Fruit fly (Drosophila melanogaster) whole organism, prepupa: ENCODE results near the gene Cyp313b1.

Source experiments
- CG10669 ChIP-seq: fragments of 200-800 bp; sonication (Bioruptor generic); optimal IDR thresholded peaks from 3 replicates; lab custom pipeline; 2018; ENCODE audit warnings: missing biosample characterization, mild to moderate bottlenecking, missing genetic modification characterization, moderate library complexity
- CG11902 ChIP-seq: fragments of 200-800 bp; sonication (Bioruptor generic); optimal IDR thresholded peaks from 3 replicates; lab custom pipeline; 2016; ENCODE audit warnings: missing biosample characterization, missing genetic modification characterization
- CG15336 ChIP-seq: fragments of 200-800 bp; sonication (Bioruptor generic); IDR thresholded peaks from 2 replicates; pipeline ENCODE4 v1.3.6; 2022; ENCODE audit warnings: missing biosample characterization, missing genetic modification characterization
- CG1621 ChIP-seq: fragments of 200-800 bp; sonication (Bioruptor generic); optimal IDR thresholded peaks from 3 replicates; lab custom pipeline; 2018; ENCODE audit warnings: missing biosample characterization, mild to moderate bottlenecking, missing genetic modification characterization
- CG3032 ChIP-seq: fragments of 200-800 bp; optimal IDR thresholded peaks from 2 replicates; lab custom pipeline; 2019; ENCODE audit warnings: missing biosample characterization, mild to moderate bottlenecking, missing genetic modification characterization, moderate library complexity
- CG32006 ChIP-seq: fragments of 200-800 bp; sonication (Bioruptor generic); optimal IDR thresholded peaks from 3 replicates; lab custom pipeline; 2017; ENCODE audit warnings: missing biosample characterization, mild to moderate bottlenecking, missing genetic modification characterization
- CG34406 ChIP-seq: fragments of 200-800 bp; sonication (Bioruptor generic); optimal IDR thresholded peaks from 3 replicates; lab custom pipeline; 2016; ENCODE audit warnings: missing biosample characterization, missing genetic modification characterization
- CG4318 ChIP-seq: fragments of 200-800 bp; sonication (Bioruptor generic); optimal IDR thresholded peaks from 3 replicates; lab custom pipeline; 2017; ENCODE audit warnings: missing biosample characterization, mild to moderate bottlenecking, missing genetic modification characterization
- CG6276 ChIP-seq: fragments of 200-800 bp; sonication (Bioruptor generic); optimal IDR thresholded peaks from 2 replicates; lab custom pipeline; 2017; ENCODE audit warnings: missing biosample characterization, mild to moderate bottlenecking, missing genetic modification characterization
- CG6808 ChIP-seq: fragments of 200-800 bp; sonication (Bioruptor generic); optimal IDR thresholded peaks from 3 replicates; lab custom pipeline; 2017; ENCODE audit warnings: missing biosample characterization, missing genetic modification characterization, mild to moderate bottlenecking, moderate library complexity, missing genetic modification reagents
- CG6854 ChIP-seq: fragments of 200-800 bp; sonication (Bioruptor generic); optimal IDR thresholded peaks from 2 replicates; lab custom pipeline; 2017; ENCODE audit warnings: missing biosample characterization, mild to moderate bottlenecking, missing genetic modification characterization
- CG8119 ChIP-seq: fragments of 200-800 bp; sonication (Bioruptor generic); IDR thresholded peaks from 3 replicates; pipeline ENCODE4 v1.3.6; 2022; ENCODE audit warnings: missing biosample characterization, missing genetic modification characterization
- CG8319 ChIP-seq: fragments of 200-800 bp; sonication (Bioruptor generic); optimal IDR thresholded peaks from 3 replicates; lab custom pipeline; 2016; ENCODE audit warnings: missing biosample characterization, missing genetic modification characterization
- CG8632 ChIP-seq: fragments of 200-800 bp; sonication (Bioruptor generic); optimal IDR thresholded peaks from 3 replicates; lab custom pipeline; 2016; ENCODE audit warnings: missing biosample characterization, missing genetic modification characterization
- CG9139 ChIP-seq: fragments of 200-800 bp; sonication (Bioruptor generic); optimal IDR thresholded peaks from 3 replicates; lab custom pipeline; 2017; ENCODE audit warnings: missing biosample characterization, mild to moderate bottlenecking, missing genetic modification characterization
- Eip75B ChIP-seq: fragments of 200-800 bp; sonication (Bioruptor generic); optimal IDR thresholded peaks from 3 replicates; lab custom pipeline; 2016; ENCODE audit warnings: missing biosample characterization, missing genetic modification characterization
- Eip78C ChIP-seq: fragments of 200-800 bp; sonication (Bioruptor generic); peaks from one replicate; lab custom pipeline; 2016; ENCODE audit warnings: missing biosample characterization, missing genetic modification characterization
- Eip93F ChIP-seq: fragments of 200-800 bp; sonication (Bioruptor generic); optimal IDR thresholded peaks from 2 replicates; lab custom pipeline; 2016; ENCODE audit warnings: missing biosample characterization, mild to moderate bottlenecking, missing genetic modification characterization
- Ets21C ChIP-seq: fragments of 200-800 bp; sonication (Bioruptor generic); optimal IDR thresholded peaks from 3 replicates; lab custom pipeline; 2016; ENCODE audit warnings: missing biosample characterization, missing genetic modification characterization
- Gug ChIP-seq: fragments of 200-800 bp; sonication (Bioruptor generic); IDR thresholded peaks from 2 replicates; pipeline ENCODE4 v1.3.6; 2022; ENCODE audit warnings: missing biosample characterization, missing genetic modification characterization
- Hr38 ChIP-seq: sonication (Bioruptor generic); optimal IDR thresholded peaks from 2 replicates; lab custom pipeline; 2016; ENCODE audit warnings: missing biosample characterization, missing genetic modification characterization
- Lpt ChIP-seq: fragments of 200-800 bp; sonication (Bioruptor generic); optimal IDR thresholded peaks from 3 replicates; lab custom pipeline; 2016; ENCODE audit warnings: missing biosample characterization, missing genetic modification characterization
- Met ChIP-seq: fragments of 200-800 bp; sonication (Bioruptor generic); optimal IDR thresholded peaks from 3 replicates; lab custom pipeline; 2016; ENCODE audit warnings: missing biosample characterization, missing genetic modification characterization
- Sox102F ChIP-seq: fragments of 200-800 bp; sonication (Bioruptor generic); optimal IDR thresholded peaks from 2 replicates; lab custom pipeline; 2016; ENCODE audit warnings: missing biosample characterization, mild to moderate bottlenecking, missing genetic modification characterization
- achi ChIP-seq: fragments of 200-800 bp; sonication (Bioruptor generic); optimal IDR thresholded peaks from 3 replicates; lab custom pipeline; 2016; ENCODE audit warnings: missing biosample characterization, missing genetic modification characterization
- acj6 ChIP-seq: fragments of 200-800 bp; sonication (Bioruptor generic); optimal IDR thresholded peaks from 3 replicates; lab custom pipeline; 2016; ENCODE audit warnings: missing biosample characterization, missing genetic modification characterization
- cyc ChIP-seq: fragments of 200-800 bp; sonication (Bioruptor generic); optimal IDR thresholded peaks from 3 replicates; lab custom pipeline; 2016; ENCODE audit warnings: missing biosample characterization, missing genetic modification characterization
- dac ChIP-seq: fragments of 200-800 bp; sonication (Bioruptor generic); optimal IDR thresholded peaks from 2 replicates; lab custom pipeline; 2017; ENCODE audit warnings: missing biosample characterization, mild to moderate bottlenecking, missing genetic modification characterization
- eg ChIP-seq: fragments of 200-800 bp; sonication (Bioruptor generic); IDR thresholded peaks from 3 replicates; pipeline ENCODE4 v1.3.6; 2022; ENCODE audit warnings: missing biosample characterization, missing genetic modification characterization
- fkh ChIP-seq: fragments of 200-800 bp; sonication (Bioruptor generic); optimal IDR thresholded peaks from 3 replicates; lab custom pipeline; 2017; ENCODE audit warnings: missing biosample characterization, mild to moderate bottlenecking, missing genetic modification characterization, moderate library complexity
- lz ChIP-seq: fragments of 200-800 bp; sonication (Bioruptor generic); optimal IDR thresholded peaks from 3 replicates; lab custom pipeline; 2016; ENCODE audit warnings: missing biosample characterization, missing genetic modification characterization
- pdm3 ChIP-seq: fragments of 200-800 bp; sonication (Bioruptor generic); optimal IDR thresholded peaks from 3 replicates; lab custom pipeline; 2016; ENCODE audit warnings: missing biosample characterization, missing genetic modification characterization
- spab ChIP-seq: fragments of 200-800 bp; sonication (Bioruptor generic); optimal IDR thresholded peaks from 2 replicates; lab custom pipeline; 2017; ENCODE audit warnings: missing biosample characterization, mild to moderate bottlenecking, missing genetic modification characterization, missing genetic modification reagents
- ss ChIP-seq, 2 experiments: fragments of 200-800 bp; sonication (Bioruptor generic); optimal IDR thresholded peaks; 2 replicates in 1 of 2; 3 replicates in 1 of 2; lab custom pipeline; 2017 to 2018; ENCODE audit warnings: mild to moderate bottlenecking in 2 of 2, missing biosample characterization in 2 of 2, missing genetic modification characterization in 2 of 2, moderate library complexity in 1 of 2
- svp ChIP-seq: fragments of 200-800 bp; sonication (Bioruptor generic); peaks from one replicate; lab custom pipeline; 2016; ENCODE audit warnings: missing biosample characterization, missing genetic modification characterization
- topi ChIP-seq: fragments of 200-800 bp; sonication (Bioruptor generic); optimal IDR thresholded peaks from 3 replicates; lab custom pipeline; 2016; ENCODE audit warnings: missing biosample characterization, missing genetic modification characterization
- vri ChIP-seq: fragments of 200-800 bp; sonication (Bioruptor generic); optimal IDR thresholded peaks from 3 replicates; lab custom pipeline; 2016; ENCODE audit warnings: missing biosample characterization, mild to moderate bottlenecking, missing genetic modification characterization

Cyp313b1 gene

DNA sequence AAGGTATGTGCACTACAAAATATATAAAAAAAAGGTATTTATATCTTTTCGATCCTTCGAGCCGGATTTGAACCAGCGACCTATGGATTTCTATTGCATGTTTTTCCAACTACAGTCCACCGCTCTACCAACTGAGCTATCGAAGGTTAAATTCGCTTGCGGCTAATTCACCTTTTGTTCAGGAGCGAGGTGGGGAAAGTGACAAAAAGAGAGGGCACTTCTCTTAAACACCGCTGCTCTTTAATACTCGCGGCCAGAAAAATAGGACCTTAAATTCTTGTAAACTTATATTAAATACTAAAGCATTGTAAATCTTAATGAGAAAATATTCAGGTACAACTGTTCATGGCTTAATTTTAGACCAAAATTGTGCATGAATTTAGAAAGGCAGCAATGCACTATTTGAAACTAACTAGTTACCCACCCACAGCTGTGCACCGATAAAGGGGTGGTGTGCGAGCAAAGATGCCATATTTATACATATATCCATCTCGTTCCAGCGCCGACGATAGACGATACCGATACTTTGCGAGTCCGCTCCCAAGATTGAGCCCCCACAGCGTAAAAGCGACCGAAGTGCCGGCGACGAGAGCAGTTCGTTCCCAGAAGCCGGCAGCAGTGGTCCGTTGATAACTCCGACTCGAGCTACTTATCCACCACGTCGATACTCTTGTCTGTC, 23.7 kb upstream of the Cyp313b1 start (continued):
- peak; percentile 96 for TF ChIP-seq Gug
- peak; percentile 94 for TF ChIP-seq CG8319
- peak; percentile 98 for TF ChIP-seq pdm3 (GFP tag; lab: Kevin White, UChicago)
- peak; percentile 94 for TF ChIP-seq dac (GFP tag; lab: Kevin White, UChicago)
- peak; percentile 99 for TF ChIP-seq CG15336 (GFP tag; lab: Robert Waterston, UW)
- TF ChIP-seq CG3032 = peak; percentile 97
- TF ChIP-seq achi = peak; percentile 97
- peak; percentile 98 for TF ChIP-seq CG10669 (GFP tag; lab: Kevin White, UChicago)
- peak; percentile 98 for TF ChIP-seq acj6
- peak; percentile 97 for TF ChIP-seq CG9139 (GFP tag; lab: Kevin White, UChicago)
- TF ChIP-seq CG6808 (GFP tag; lab: Kevin White, UChicago) = peak; percentile 96
- TF ChIP-seq Sox102F (GFP tag; lab: Kevin White, UChicago) = peak; percentile 98
- TF ChIP-seq Eip78C (GFP tag; lab: Kevin White, UChicago) = peak; percentile 100
- TF ChIP-seq Met (GFP tag; lab: Kevin White, UChicago) = peak; percentile 98
- peak; percentile 98 for TF ChIP-seq CG8119 (GFP tag; lab: Robert Waterston, UW)

DNA sequence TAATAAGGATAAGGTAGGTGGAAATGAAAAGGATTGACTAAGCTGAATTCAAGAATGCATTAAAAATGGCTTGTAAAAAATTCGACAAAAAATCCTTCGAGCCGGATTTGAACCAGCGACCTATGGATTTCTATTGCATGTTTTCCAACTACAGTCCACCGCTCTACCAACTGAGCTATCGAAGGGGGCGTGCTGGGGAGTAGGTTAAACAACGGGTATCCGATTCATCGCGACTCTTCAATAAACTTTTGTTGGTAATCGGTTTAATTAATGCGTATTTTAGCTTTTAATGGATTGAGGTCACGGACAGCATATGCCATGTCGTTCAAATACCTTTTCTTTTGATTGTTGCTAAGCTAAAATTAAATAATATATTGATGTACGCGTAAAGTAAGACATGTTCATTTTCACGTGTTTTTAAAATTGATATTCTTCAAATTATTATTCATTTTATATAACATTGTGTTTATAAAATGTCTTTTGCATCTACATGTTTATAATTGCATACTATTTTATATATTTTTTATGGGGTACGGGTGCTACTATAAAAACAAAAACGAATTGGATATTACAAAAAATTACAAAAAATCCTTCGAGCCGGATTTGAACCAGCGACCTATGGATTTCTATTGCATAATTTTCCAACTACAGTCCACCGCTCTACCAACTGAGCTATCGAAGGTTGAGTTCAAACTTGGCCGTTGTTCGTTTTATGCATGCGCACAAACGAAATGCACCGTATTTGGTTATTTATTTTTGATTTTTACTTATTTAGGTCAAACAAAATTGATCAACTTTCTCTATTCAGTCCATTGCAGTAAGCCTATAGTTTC, 22.8 kb upstream of the Cyp313b1 start:
- TF ChIP-seq CG32006 (GFP tag; lab: Kevin White, UChicago) (no peak), CG6854 (GFP tag; lab: Kevin White, UChicago) (no peak), Eip78C (GFP tag; lab: Kevin White, UChicago) (peak; percentile 65), CG34406 (no peak), vri (GFP tag; lab: Kevin White, UChicago) (peak; percentile 81), topi (no peak), Eip93F (GFP tag; lab: Kevin White, UChicago) (peak; percentile 3), svp (peak; percentile 63)

DNA sequence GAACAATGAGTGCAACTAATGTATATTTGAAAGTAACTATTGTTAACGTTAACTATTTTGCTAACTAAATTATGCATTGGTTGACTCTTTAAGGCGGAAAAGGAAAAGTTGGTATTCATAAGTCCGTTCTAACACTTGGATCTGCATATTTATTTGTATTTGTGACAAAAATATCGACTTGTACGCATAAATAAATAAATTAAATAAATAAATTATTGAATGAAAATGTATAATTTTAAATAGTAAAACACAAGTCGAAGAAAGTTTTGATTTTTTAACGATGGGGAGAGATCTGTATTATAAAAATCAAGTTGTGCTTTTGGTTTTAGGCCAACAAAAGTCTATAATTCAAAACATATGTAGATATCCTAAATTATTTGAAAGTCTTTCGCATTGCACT, 22.1 kb upstream of the Cyp313b1 start, which contains the start of gene CG8036:
Gene CG8036, plus strand, starts transcription at position 301 of the 400 bp plus-strand sequence.
- TF ChIP-seq CG6276 (GFP tag; lab: Kevin White, UChicago) = no peak
- no peak for TF ChIP-seq CG4318 (GFP tag; lab: Kevin White, UChicago)
- TF ChIP-seq CG15336 (GFP tag; lab: Robert Waterston, UW) = no peak
- no peak for TF ChIP-seq pdm3 (GFP tag; lab: Kevin White, UChicago)
- TF ChIP-seq CG32006 (GFP tag; lab: Kevin White, UChicago) = no peak
- TF ChIP-seq Met (GFP tag; lab: Kevin White, UChicago) = no peak
- TF ChIP-seq, all 60 proteins: peak for 0

DNA sequence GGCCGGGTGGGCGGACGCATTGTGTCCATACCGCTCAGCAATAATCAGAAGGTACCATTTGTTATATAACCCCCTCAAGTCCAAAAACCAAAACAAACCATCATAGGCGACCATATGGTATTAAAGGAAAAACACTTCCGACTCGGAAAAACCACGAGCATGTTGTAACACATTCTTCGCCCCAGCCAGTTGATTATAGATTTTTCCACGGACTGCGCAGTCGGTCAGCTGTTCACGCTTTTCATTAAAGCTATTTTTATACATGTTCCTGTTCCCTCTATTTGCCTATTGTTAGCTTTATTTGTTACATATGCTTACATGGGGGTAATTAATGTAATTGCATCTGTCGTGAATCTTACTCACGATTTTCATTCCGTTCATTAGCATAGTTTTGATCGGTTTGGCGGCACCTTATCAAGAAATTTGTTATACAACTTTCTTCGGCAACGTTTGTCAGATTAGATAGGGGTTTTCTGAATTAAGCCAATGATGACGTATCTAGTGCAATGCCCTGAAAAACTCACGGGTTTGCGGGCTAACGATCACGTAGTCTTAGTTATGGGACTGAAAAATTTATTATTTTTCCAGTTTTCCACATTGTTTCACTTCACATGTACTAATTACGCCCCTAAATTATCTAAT, 19.4 kb upstream of the Cyp313b1 start:
- no peak for TF ChIP-seq Hr38 (GFP tag; lab: Kevin White, UChicago)
- TF ChIP-seq vri (GFP tag; lab: Kevin White, UChicago) = peak; percentile 84

DNA sequence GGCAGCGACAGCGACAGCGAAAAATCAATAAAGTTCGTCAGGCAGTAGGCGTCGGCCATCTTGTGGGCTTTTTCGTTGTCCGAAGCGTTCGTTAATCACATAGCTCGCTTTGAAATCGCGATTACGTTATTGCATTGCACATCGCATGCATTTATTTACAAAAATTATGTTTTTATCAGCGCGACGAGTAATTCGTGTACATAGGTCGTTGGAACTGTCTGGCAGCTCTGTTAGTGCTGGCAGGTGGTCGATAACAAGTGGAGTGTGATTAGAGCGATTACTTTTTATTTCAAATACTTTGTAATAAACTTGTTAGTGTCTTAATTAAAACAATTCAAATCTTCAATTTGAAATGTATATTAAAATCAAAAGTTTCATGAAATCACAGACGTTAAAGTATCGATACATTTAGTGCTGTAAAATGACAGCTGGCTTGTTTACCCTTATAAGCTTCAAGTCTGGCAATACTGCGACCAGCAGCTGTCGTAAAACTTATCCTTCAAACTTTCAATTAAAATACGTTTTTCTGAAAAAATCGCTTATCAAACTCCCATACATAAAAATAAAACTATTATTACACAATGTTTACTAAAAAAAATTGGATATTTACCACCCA, 18.3 kb upstream of the Cyp313b1 start, which contains the start of gene CG8032:
Gene CG8032, plus strand, starts transcription at position 448 of the 616 bp plus-strand sequence.
- no peak for TF ChIP-seq Lpt (GFP tag; lab: Kevin White, UChicago)
- TF ChIP-seq Sox102F (GFP tag; lab: Kevin White, UChicago) = peak; percentile 61
- TF ChIP-seq Met (GFP tag; lab: Kevin White, UChicago) = peak; percentile 50
- no peak for TF ChIP-seq Gug
- peak; percentile 36 for TF ChIP-seq cyc (GFP tag; lab: Kevin White, UChicago)
- TF ChIP-seq ss (GFP tag; optimal IDR thresholded peaks at IDR 0.05; lab: Kevin White, UChicago) = peak in 1 of 2 experiments; percentile 26
- peak; percentile 30 for TF ChIP-seq Ets21C
- TF ChIP-seq svp = peak; percentile 93
- TF ChIP-seq CG6854 (GFP tag; lab: Kevin White, UChicago) = no peak
- TF ChIP-seq CG6808 (GFP tag; lab: Kevin White, UChicago) = no peak
- no peak for TF ChIP-seq CG1621 (tag; lab: Kevin White, UChicago)
- TF ChIP-seq Eip75B (GFP tag; lab: Kevin White, UChicago) = peak; percentile 63
- TF ChIP-seq CG8119 (GFP tag; lab: Robert Waterston, UW) = no peak
- TF ChIP-seq lz (GFP tag; lab: Kevin White, UChicago) = peak; percentile 62
- no peak for TF ChIP-seq Eip93F (GFP tag; lab: Kevin White, UChicago)
- no peak for TF ChIP-seq dac (GFP tag; lab: Kevin White, UChicago)
- no peak for TF ChIP-seq Hr38 (GFP tag; lab: Kevin White, UChicago)
- no peak for TF ChIP-seq CG8632 (GFP tag; lab: Kevin White, UChicago)
- TF ChIP-seq CG11902 (GFP tag; lab: Kevin White, UChicago) = no peak
- TF ChIP-seq fkh (GFP tag; lab: Kevin White, UChicago) = peak; percentile 97
- TF ChIP-seq eg (GFP tag; lab: Robert Waterston, UW) = no peak
- no peak for TF ChIP-seq CG8319
- no peak for TF ChIP-seq spab (GFP tag; lab: Kevin White, UChicago)
